Worm (Caenorhabditis elegans) whole organism, mixed stage, embryonic: ENCODE results near the gene irld-29.

ENCODE experiments used
- drap-1 ChIP-seq: fragments of 200-800 bp; sonication (Bioruptor generic); optimal IDR thresholded peaks from 3 replicates; lab custom pipeline; 2018; ENCODE audit warnings: mild to moderate bottlenecking, missing genetic modification characterization, missing compliant biosample characterization
- flh-1 ChIP-seq: fragments of 200-800 bp; sonication (Bioruptor generic); optimal IDR thresholded peaks from 2 replicates; lab custom pipeline; 2018; ENCODE audit warnings: mild to moderate bottlenecking, missing genetic modification characterization, moderate library complexity, missing compliant biosample characterization
- lin-13 ChIP-seq: fragments of 150-350 bp; optimal IDR thresholded peaks from 2 replicates; lab custom pipeline; 2014; ENCODE audit warnings: missing biosample characterization, missing genetic modification characterization
- mab-5 ChIP-seq: fragments of 150-350 bp; optimal IDR thresholded peaks from 2 replicates; lab custom pipeline; 2014; ENCODE audit warnings: missing biosample characterization, missing genetic modification characterization
- nhr-12 ChIP-seq: fragments of 150-350 bp; optimal IDR thresholded peaks from 2 replicates; lab custom pipeline; 2014; ENCODE audit warnings: missing biosample characterization, missing genetic modification characterization
- pha-4 ChIP-seq: fragments of 150-350 bp; optimal IDR thresholded peaks from 2 replicates; lab custom pipeline; 2018; ENCODE audit warnings: missing biosample characterization, missing genetic modification reagents, missing genetic modification characterization
- snpc-4 ChIP-seq: fragments of 150-350 bp; optimal IDR thresholded peaks from 2 replicates; lab custom pipeline; 2014; ENCODE audit warnings: missing biosample characterization, missing genetic modification characterization
- unc-62 ChIP-seq: fragments of 150-350 bp; optimal IDR thresholded peaks from 2 replicates; lab custom pipeline; 2014; ENCODE audit warnings: missing biosample characterization, missing genetic modification reagents, missing genetic modification characterization
- ztf-11 ChIP-seq: fragments of 150-350 bp; optimal IDR thresholded peaks from 2 replicates; lab custom pipeline; 2014; ENCODE audit warnings: missing biosample characterization, missing genetic modification characterization

DNA sequence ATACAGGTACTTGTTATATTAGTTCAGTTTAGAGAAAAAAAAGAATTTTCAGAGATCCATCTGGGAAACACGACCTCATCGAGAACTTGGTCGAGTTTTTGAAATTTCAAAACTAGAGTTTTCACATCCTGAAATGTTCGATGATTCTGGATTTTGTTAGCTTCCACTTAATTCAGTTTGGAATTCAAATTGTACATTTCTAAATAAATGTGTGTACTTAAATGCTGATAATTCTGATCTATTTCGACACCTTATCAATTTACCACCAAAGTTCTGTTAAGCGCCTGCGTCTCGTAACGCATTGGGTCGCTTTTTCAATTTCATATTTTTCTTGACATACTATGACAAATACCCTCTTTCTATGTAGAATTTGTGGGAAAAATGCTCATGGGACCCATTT, 43.9 kb downstream of the irld-29 start, which contains the start of gene nhr-226:
- TF ChIP-seq lin-13 (tag; lab: Kevin White, UChicago) = no peak
- no peak for TF ChIP-seq flh-1 (GFP tag; lab: Kevin White, UChicago)
- TF ChIP-seq nhr-12 (tag; lab: Kevin White, UChicago) = no peak
- TF ChIP-seq pha-4 (tag; lab: Kevin White, UChicago) = no peak
- no peak for TF ChIP-seq drap-1 (GFP tag; lab: Kevin White, UChicago)
- no peak for TF ChIP-seq snpc-4
- no peak for TF ChIP-seq ztf-11
- TF ChIP-seq unc-62 (GFP tag; lab: Kevin White, UChicago) = no peak
- no peak for TF ChIP-seq mab-5 (tag; lab: Kevin White, UChicago)
